Worm (Caenorhabditis elegans): ENCODE data around the gene F20D6.6.

Gene F20D6.6

DNA sequence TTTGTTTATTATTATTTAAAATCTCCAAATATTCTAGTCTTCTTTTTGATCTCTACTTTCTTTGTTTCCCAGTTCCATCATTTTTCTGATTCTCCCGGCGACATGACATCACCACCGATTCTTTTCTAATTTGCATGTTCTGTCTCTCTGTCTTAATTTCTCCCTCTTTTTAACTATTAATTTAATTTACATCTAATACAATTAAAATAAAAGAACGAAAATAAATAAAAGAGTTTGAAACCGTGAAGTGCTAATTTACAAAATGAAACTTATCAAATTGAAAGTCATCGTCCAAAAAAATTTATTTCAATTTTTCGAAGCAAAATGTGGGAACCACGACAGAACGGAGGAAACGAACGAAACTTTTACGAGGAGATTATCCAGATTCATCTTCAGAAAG is at the start of gene F20D6.6:
Gene F20D6.6, plus strand, starts transcription at position 301 of the 400 bp plus-strand sequence.
- TF ChIP-seq fkh-4 (tag; optimal IDR thresholded peaks at IDR 0.05; ENCODE audit: borderline replicate concordance) (no peak), hlh-17 (GFP tag; optimal IDR thresholded peaks at IDR 0.05; ENCODE audit: borderline replicate concordance) (no peak), nhr-28 (tag; optimal IDR thresholded peaks at IDR 0.05) (no peak), sox-4 (tag; optimal IDR thresholded peaks at IDR 0.05) (no peak), fos-1 (tag; optimal IDR thresholded peaks at IDR 0.05) (no peak), grh-1 (GFP tag; IDR thresholded peaks at IDR 0.05) (no peak), unc-30 (tag; optimal IDR thresholded peaks at IDR 0.05) (no peak), unc-62 (GFP tag; optimal IDR thresholded peaks at IDR 0.05) (no peak), elt-3 (tag; optimal IDR thresholded peaks at IDR 0.05) (no peak), tbx-2 (tag; optimal IDR thresholded peaks at IDR 0.05) (no peak), mep-1 (tag; optimal IDR thresholded peaks at IDR 0.05) (no peak), ama-1 (optimal IDR thresholded peaks at IDR 0.05) (no peak)

ce11 chrV:8110816-8111215 is 48.9 kb upstream of the F20D6.6 start:
- peak; percentile 74 for TF ChIP-seq nhr-77 (tag; optimal IDR thresholded peaks at IDR 0.05)
- peak; percentile 34 for TF ChIP-seq tbx-2 (tag; optimal IDR thresholded peaks at IDR 0.05)
- TF ChIP-seq efl-3 (GFP tag; optimal IDR thresholded peaks at IDR 0.05) = no peak
- no peak for TF ChIP-seq ets-5 (GFP tag; IDR thresholded peaks at IDR 0.05)

ce11 chrV:8114542-8114941 is 45.2 kb upstream of the F20D6.6 start:
- TF ChIP-seq sptf-1 (tag; optimal IDR thresholded peaks at IDR 0.05) (no peak), ceh-82 (tag; optimal IDR thresholded peaks at IDR 0.05) (no peak), fos-1 (tag; optimal IDR thresholded peaks at IDR 0.05) (no peak), nhr-237 (tag; optimal IDR thresholded peaks at IDR 0.05) (no peak), snpc-4 (tag; optimal IDR thresholded peaks at IDR 0.05) (no peak), nhr-20 (tag; optimal IDR thresholded peaks at IDR 0.05) (no peak), nhr-19 (GFP tag; conservative IDR thresholded peaks at IDR 0.05) (no peak), grh-1 (GFP tag; IDR thresholded peaks at IDR 0.05) (no peak), ceh-88 (GFP tag; IDR thresholded peaks at IDR 0.05) (no peak), mep-1 (tag; optimal IDR thresholded peaks at IDR 0.05) (no peak), hlh-17 (GFP tag; optimal IDR thresholded peaks at IDR 0.05; ENCODE audit: borderline replicate concordance) (no peak)

ce11 chrV:8117964-8118363 is 41.8 kb upstream of the F20D6.6 start, which contains the start of gene D1014.7:
Gene D1014.7 (plus strand): TSS chrV:8118264.
- no peak for TF ChIP-seq nhr-19 (GFP tag; conservative IDR thresholded peaks at IDR 0.05)
- no peak for TF ChIP-seq aly-2 (tag; optimal IDR thresholded peaks at IDR 0.05)
- no peak for TF ChIP-seq zip-4 (GFP tag; optimal IDR thresholded peaks at IDR 0.05)
- no peak for TF ChIP-seq ceh-82 (tag; optimal IDR thresholded peaks at IDR 0.05)
- no peak for TF ChIP-seq lsy-2 (tag; optimal IDR thresholded peaks at IDR 0.05)
- no peak for TF ChIP-seq nhr-20 (tag; optimal IDR thresholded peaks at IDR 0.05)
- no peak for TF ChIP-seq grh-1 (GFP tag; IDR thresholded peaks at IDR 0.05)
- no peak for TF ChIP-seq unc-30 (tag; optimal IDR thresholded peaks at IDR 0.05)
- TF ChIP-seq unc-98 (GFP tag; IDR thresholded peaks at IDR 0.05) = no peak
- no peak for TF ChIP-seq rnt-1 (tag; optimal IDR thresholded peaks at IDR 0.05)
- TF ChIP-seq hlh-4 (tag; optimal IDR thresholded peaks at IDR 0.05) = no peak
- TF ChIP-seq elt-3 (tag; optimal IDR thresholded peaks at IDR 0.05) = no peak
- no peak for TF ChIP-seq lin-35 (GFP tag; optimal IDR thresholded peaks at IDR 0.05)
- TF ChIP-seq ama-1 (optimal IDR thresholded peaks at IDR 0.05) = no peak
- no peak for TF ChIP-seq lir-3 (tag; optimal IDR thresholded peaks at IDR 0.05; ENCODE audit: poor library complexity)
- TF ChIP-seq egl-27 (tag; optimal IDR thresholded peaks at IDR 0.05) = no peak
- TF ChIP-seq ceh-90 (tag; optimal IDR thresholded peaks at IDR 0.05) = no peak

DNA sequence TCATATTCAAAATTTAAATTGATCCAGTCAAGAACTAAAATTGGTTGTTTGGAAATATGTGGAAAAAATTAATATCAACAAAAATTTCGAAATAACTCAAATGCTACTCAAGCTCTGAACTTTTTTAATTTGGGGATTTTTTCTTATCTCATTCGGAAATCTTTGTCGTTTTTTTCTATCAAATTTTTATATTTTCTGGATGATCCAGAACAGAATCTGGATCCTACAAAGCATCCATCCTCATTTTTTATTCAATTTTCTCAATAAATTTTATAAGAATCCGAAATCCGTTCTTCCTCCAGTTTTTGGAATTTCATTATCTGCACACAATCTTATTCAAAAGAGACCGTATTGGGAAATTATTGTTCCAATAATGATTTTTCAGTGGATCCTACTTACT is 38.9 kb upstream of the F20D6.6 start, which contains the start of gene D1014.6:
Gene D1014.6, plus strand, starts transcription at position 301 of the 400 bp plus-strand sequence.
- TF ChIP-seq alr-1 (tag; optimal IDR thresholded peaks at IDR 0.05; ENCODE audit: borderline replicate concordance) (no peak), pqm-1 (tag; optimal IDR thresholded peaks at IDR 0.05) (no peak), egl-13 (tag; optimal IDR thresholded peaks at IDR 0.05) (no peak), dpl-1 (GFP tag; optimal IDR thresholded peaks at IDR 0.05) (no peak), nhr-28 (tag; optimal IDR thresholded peaks at IDR 0.05) (no peak), ceh-82 (tag; optimal IDR thresholded peaks at IDR 0.05) (no peak), blmp-1 (tag; optimal IDR thresholded peaks at IDR 0.05) (no peak), ztf-4 (tag; optimal IDR thresholded peaks at IDR 0.05) (no peak), nhr-20 (tag; optimal IDR thresholded peaks at IDR 0.05) (no peak), sup-37 (GFP tag; optimal IDR thresholded peaks at IDR 0.05) (no peak), hpl-2 (GFP tag; optimal IDR thresholded peaks at IDR 0.05) (no peak), fkh-4 (tag; optimal IDR thresholded peaks at IDR 0.05; ENCODE audit: borderline replicate concordance) (no peak), lin-14 (GFP tag; optimal IDR thresholded peaks at IDR 0.05) (no peak), lsy-2 (tag; optimal IDR thresholded peaks at IDR 0.05) (no peak), nhr-77 (tag; optimal IDR thresholded peaks at IDR 0.05) (no peak), ceh-88 (GFP tag; IDR thresholded peaks at IDR 0.05) (no peak), rnt-1 (tag; optimal IDR thresholded peaks at IDR 0.05) (no peak), pag-3 (tag; optimal IDR thresholded peaks at IDR 0.05; ENCODE audit: borderline replicate concordance, insufficient read depth) (no peak)

Data from whole organism, L1 larva.